Worm (Caenorhabditis elegans): ENCODE measurements around the gene sdz-12.

The sdz-12 gene

ce11 chrII:3753598-3753997, 22.0 kb upstream of the sdz-12 start, which contains the start of gene rcd-1:
TSS of gene rcd-1 (plus strand) at chrII:3753898.
- no peak for TF ChIP-seq daf-8 (GFP tag; IDR thresholded peaks at IDR 0.05)
- no peak for TF ChIP-seq daf-19 (GFP tag; conservative IDR thresholded peaks at IDR 0.05)
- TF ChIP-seq snpc-4 (tag; optimal IDR thresholded peaks at IDR 0.05) = no peak
- TF ChIP-seq jun-1 (tag; optimal IDR thresholded peaks at IDR 0.05) = no peak
- TF ChIP-seq nhr-42 (GFP tag; IDR thresholded peaks at IDR 0.05) = no peak
- TF ChIP-seq F37D6.2 (tag; optimal IDR thresholded peaks at IDR 0.05) = no peak

ce11 chrII:3752184-3752583, 20.6 kb upstream of the sdz-12 start, which contains the start of gene sdz-11:
TSS of gene sdz-11 (minus strand) at chrII:3752284.
- TF ChIP-seq attf-4 (tag; optimal IDR thresholded peaks at IDR 0.05) (no peak), dmd-9 (GFP tag; IDR thresholded peaks at IDR 0.05) (no peak), unc-62 (GFP tag; optimal IDR thresholded peaks at IDR 0.05 in 1 of 2) (peak in 1 of 2 experiments; percentile 33), unc-62 (tag; optimal IDR thresholded peaks at IDR 0.05) (no peak), aha-1 (tag) (peak; percentile 56), lin-13 (GFP tag; optimal IDR thresholded peaks at IDR 0.05) (no peak)

- TF ChIP-seq unc-130 (GFP tag; optimal IDR thresholded peaks at IDR 0.05) (no peak), ceh-32 (tag; optimal IDR thresholded peaks at IDR 0.05; ENCODE audit: poor library complexity) (no peak), fos-1 (tag; optimal IDR thresholded peaks at IDR 0.05) (no peak), nhr-237 (tag; optimal IDR thresholded peaks at IDR 0.05) (no peak), lin-38 (GFP tag; IDR thresholded peaks at IDR 0.05) (no peak), T20F7.1 (GFP tag; optimal IDR thresholded peaks at IDR 0.05) (no peak), mxl-2 (GFP tag; conservative IDR thresholded peaks at IDR 0.05) (no peak), nhr-77 (tag; optimal IDR thresholded peaks at IDR 0.05) (no peak), ctbp-1 (GFP tag; IDR thresholded peaks at IDR 0.05) (no peak), mep-1 (tag; optimal IDR thresholded peaks at IDR 0.05) (no peak)
These were observed 19.1 kb upstream of the sdz-12 start, which contains the start of gene fbxb-91 for ce11 chrII:3750685-3751084. TSS of gene fbxb-91 (minus strand) at chrII:3750785.

DNA sequence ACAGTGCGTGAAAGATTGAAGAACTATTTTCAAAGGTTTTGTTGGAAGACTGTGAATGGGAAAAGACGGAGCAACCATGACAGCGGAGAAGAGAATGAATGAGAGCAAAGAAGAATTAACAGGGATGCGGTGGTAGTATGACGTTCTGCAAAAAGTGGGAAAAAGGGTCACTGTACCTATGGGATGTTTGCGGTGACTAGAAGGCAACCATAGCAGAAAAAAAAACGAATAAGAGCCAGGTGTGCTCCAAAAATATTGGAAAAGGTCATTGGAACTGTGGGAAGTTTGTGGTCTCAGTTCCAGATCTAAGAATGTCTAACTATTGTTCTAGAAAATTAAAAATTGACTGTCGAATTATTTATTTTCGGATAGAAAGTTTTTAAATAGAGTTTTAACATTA, 17.1 kb upstream of the sdz-12 start, which contains the start of gene fbxb-90:
Gene fbxb-90, minus strand, starts transcription at position 101 of the 400 bp plus-strand sequence.
- peak in 1 of 2 experiments; percentile 11 for TF ChIP-seq unc-62 (GFP tag; optimal IDR thresholded peaks at IDR 0.05 in 1 of 2)
- no peak for TF ChIP-seq unc-62 (tag; optimal IDR thresholded peaks at IDR 0.05)
- no peak for TF ChIP-seq T20F7.1 (GFP tag; optimal IDR thresholded peaks at IDR 0.05)
- TF ChIP-seq lim-7 (GFP tag; IDR thresholded peaks at IDR 0.05) = no peak
- TF ChIP-seq cey-2 (tag; optimal IDR thresholded peaks at IDR 0.05; ENCODE audit: borderline replicate concordance, insufficient read depth) = no peak

ce11 chrII:3747405-3747804, 15.8 kb upstream of the sdz-12 start, which contains the start of gene fbxb-92:
TSS of gene fbxb-92 (minus strand) at chrII:3747505.
- TF ChIP-seq nhr-11 (tag; optimal IDR thresholded peaks at IDR 0.05) (no peak), ceh-62 (tag; optimal IDR thresholded peaks at IDR 0.05) (no peak), lin-29 (GFP tag; IDR thresholded peaks at IDR 0.05) (no peak), zag-1 (tag; optimal IDR thresholded peaks at IDR 0.05) (no peak), unc-39 (tag; optimal IDR thresholded peaks at IDR 0.05) (no peak), hmg-1.1 (GFP tag; IDR thresholded peaks at IDR 0.05) (no peak), mdt-29 (GFP tag; IDR thresholded peaks at IDR 0.05) (no peak), zfp-2 (tag; optimal IDR thresholded peaks at IDR 0.05) (no peak), T20F7.1 (GFP tag; optimal IDR thresholded peaks at IDR 0.05) (no peak), rbr-2 (tag; optimal IDR thresholded peaks at IDR 0.05) (no peak), saeg-2 (GFP tag; IDR thresholded peaks at IDR 0.05) (no peak), ceh-82 (tag; optimal IDR thresholded peaks at IDR 0.05) (no peak)

All from whole organism, L4 larva.